Fruit fly (Drosophila melanogaster): ENCODE results near the gene LIMK1.

dm6 chrX:12629564-12629963, 37.6 kb upstream of the LIMK1 start, which contains the start of the genes Aven and CG2540:
- TF ChIP-seq psq (GFP tag; optimal IDR thresholded peaks at IDR 0.05), result peak; percentile 70
- no peak for TF ChIP-seq jim (GFP tag; optimal IDR thresholded peaks at IDR 0.05)
- no peak for TF ChIP-seq Hr78 (GFP tag; optimal IDR thresholded peaks at IDR 0.05)
- TF ChIP-seq CG32264 (GFP tag; optimal IDR thresholded peaks at IDR 0.05), result no peak
- peak; percentile 43 for TF ChIP-seq br (GFP tag; optimal IDR thresholded peaks at IDR 0.05)
